Worm (Caenorhabditis elegans): ENCODE data around the gene sra-36.

DNA sequence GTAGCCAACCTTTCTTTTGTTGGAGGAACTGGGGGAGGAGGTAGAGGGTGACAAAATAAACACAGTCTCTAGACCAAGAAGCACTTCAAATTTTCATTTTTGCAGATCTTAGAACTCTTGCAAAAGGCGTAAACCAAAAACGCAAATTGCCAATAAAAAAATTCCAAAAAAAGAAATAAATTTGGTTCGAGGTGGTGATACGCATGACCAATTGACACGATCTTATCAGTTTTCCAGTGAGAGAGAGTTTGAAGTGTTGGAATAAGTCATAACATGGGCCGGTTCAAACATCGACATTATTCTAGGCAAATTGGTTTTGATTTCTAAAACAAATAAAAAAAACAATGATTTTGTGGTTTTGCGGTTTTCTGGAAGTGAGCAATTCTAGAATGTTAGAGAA, 44.7 kb downstream of the sra-36 start:
- TF ChIP-seq lin-15B (tag; optimal IDR thresholded peaks at IDR 0.05), result no peak
- TF ChIP-seq egl-27 (tag; optimal IDR thresholded peaks at IDR 0.05), result no peak
- no peak for TF ChIP-seq nhr-90 (tag; optimal IDR thresholded peaks at IDR 0.05; ENCODE audit: poor library complexity)
- TF ChIP-seq nhr-237 (tag; optimal IDR thresholded peaks at IDR 0.05), result no peak
- no peak for TF ChIP-seq efl-3 (GFP tag; optimal IDR thresholded peaks at IDR 0.05)
- no peak for TF ChIP-seq ces-1 (GFP tag; optimal IDR thresholded peaks at IDR 0.05)
- TF ChIP-seq C04F5.9 (tag; optimal IDR thresholded peaks at IDR 0.05), result no peak
- no peak for TF ChIP-seq aha-1 (tag; optimal IDR thresholded peaks at IDR 0.05)
- no peak for TF ChIP-seq nhr-77 (tag; optimal IDR thresholded peaks at IDR 0.05)
- TF ChIP-seq snpc-4 (tag; optimal IDR thresholded peaks at IDR 0.05), result no peak
- TF ChIP-seq ztf-4 (tag; optimal IDR thresholded peaks at IDR 0.05), result no peak
